1 fruit fly cellular context compared by ENCODE assay signal in genomic region chrX:19622924-19623323, dm6.
TF ChIP-seq lines count a peak whose summit lies in the region.

TSS of gene Naa20A (minus strand) at chrX:19623074.
TSS of gene MKP-4 (plus strand) at chrX:19623114.

TF ChIP-seq in whole organism, embryonic, 481 proteins besides CTCF, POLR2A, EP300 and RAD21 (continued from another document):
- TF ChIP-seq ssp (GFP tag; IDR thresholded peaks at IDR 0.05; lab: Robert Waterston, UW) (peak; percentile 15; the same call in 1 of the 2 replicates), gem (tag; optimal IDR thresholded peaks at IDR 0.05; lab: Kevin White, UChicago) (no peak), HHEX (GFP tag; optimal IDR thresholded peaks at IDR 0.05; lab: Kevin White, UChicago) (no peak), Dbx (GFP tag; IDR thresholded peaks at IDR 0.05; lab: Robert Waterston, UW) (no peak), CG2712 (tag; optimal IDR thresholded peaks at IDR 0.05; lab: Kevin White, UChicago) (no peak), inv (GFP tag; IDR thresholded peaks at IDR 0.05; lab: Robert Waterston, UW; ENCODE audit: partially characterized antibody) (peak; percentile 55; the same call in 1 of the 2 replicates), Sry-δ (GFP tag; optimal IDR thresholded peaks at IDR 0.05; lab: Kevin White, UChicago) (peak; percentile 91), Lim3 (GFP tag; IDR thresholded peaks at IDR 0.05; lab: Robert Waterston, UW) (no peak), NC2α (GFP tag; optimal IDR thresholded peaks at IDR 0.05; lab: Kevin White, UChicago) (no peak), her (GFP tag; optimal IDR thresholded peaks at IDR 0.05; lab: Kevin White, UChicago) (peak; percentile 38), Hmx (GFP tag; optimal IDR thresholded peaks at IDR 0.05; lab: Kevin White, UChicago) (no peak), ewg (GFP tag; optimal IDR thresholded peaks at IDR 0.05; lab: Kevin White, UChicago) (peak; percentile 7), Eip74EF (GFP tag; optimal IDR thresholded peaks at IDR 0.05; lab: Kevin White, UChicago) (no peak), CG6813 (GFP tag; optimal IDR thresholded peaks at IDR 0.05; lab: Kevin White, UChicago) (no peak), Ets65A (GFP tag; lab: Kevin White, UChicago) (no peak), lov (optimal IDR thresholded peaks at IDR 0.05; lab: Kevin White, UChicago) (no peak), lov (GFP tag; IDR thresholded peaks at IDR 0.05; lab: Robert Waterston, UW) (no peak), CG13894 (tag; optimal IDR thresholded peaks at IDR 0.05; lab: Kevin White, UChicago) (no peak), CG2120 (GFP tag; optimal IDR thresholded peaks at IDR 0.05; lab: Kevin White, UChicago) (no peak), jumu (GFP tag; optimal IDR thresholded peaks at IDR 0.05; lab: Kevin White, UChicago) (no peak), Oli (tag; optimal IDR thresholded peaks at IDR 0.05; lab: Kevin White, UChicago) (no peak), ftz-f1 (GFP tag; optimal IDR thresholded peaks at IDR 0.05; lab: Kevin White, UChicago) (peak; percentile 68), CG13296 (GFP tag; optimal IDR thresholded peaks at IDR 0.05; lab: Kevin White, UChicago) (no peak), CG17385 (GFP tag; optimal IDR thresholded peaks at IDR 0.05; lab: Kevin White, UChicago) (peak; percentile 82), CG42726 (GFP tag; IDR thresholded peaks at IDR 0.05; lab: Robert Waterston, UW; ENCODE audit: partially characterized antibody) (peak; percentile 46; the same call in 1 of the 2 replicates), Rfx (GFP tag; IDR thresholded peaks at IDR 0.05; lab: Robert Waterston, UW) (no peak), dm (GFP tag; optimal IDR thresholded peaks at IDR 0.05; lab: Kevin White, UChicago) (peak; percentile 40), CG7372 (GFP tag; IDR thresholded peaks at IDR 0.05; lab: Robert Waterston, UW) (no peak), Hand (GFP tag; optimal IDR thresholded peaks at IDR 0.05; lab: Kevin White, UChicago) (no peak), pho (GFP tag; optimal IDR thresholded peaks at IDR 0.05; lab: Kevin White, UChicago) (no peak), CG7556 (GFP tag; optimal IDR thresholded peaks at IDR 0.05; lab: Kevin White, UChicago) (no peak), fd3F (GFP tag; optimal IDR thresholded peaks at IDR 0.05; lab: Kevin White, UChicago) (no peak), sug (tag; optimal IDR thresholded peaks at IDR 0.05; lab: Kevin White, UChicago) (no peak), unc-4 (GFP tag; IDR thresholded peaks at IDR 0.05; lab: Robert Waterston, UW; ENCODE audit: partially characterized antibody) (peak; percentile 76), CG11398 (GFP tag; optimal IDR thresholded peaks at IDR 0.05; lab: Kevin White, UChicago) (no peak), nerfin-2 (GFP tag; IDR thresholded peaks at IDR 0.05; lab: Robert Waterston, UW; ENCODE audit: partially characterized antibody) (0 out of 2 replicates have a peak, but pooled peaks have one; percentile 30), Sry-β (GFP tag; optimal IDR thresholded peaks at IDR 0.05; lab: Kevin White, UChicago) (no peak), CG1024 (GFP tag; IDR thresholded peaks at IDR 0.05; lab: Robert Waterston, UW) (no peak), CG6791 (GFP tag; IDR thresholded peaks at IDR 0.05; lab: Robert Waterston, UW; ENCODE audit: partially characterized antibody) (peak; percentile 68), Taf1 (GFP tag; IDR thresholded peaks at IDR 0.05; lab: Robert Waterston, UW) (no peak), bab2 (GFP tag; optimal IDR thresholded peaks at IDR 0.05; lab: Kevin White, UChicago) (no peak), hb (GFP tag; IDR thresholded peaks at IDR 0.05; lab: Robert Waterston, UW; ENCODE audit: partially characterized antibody) (no peak), CG11247 (GFP tag; IDR thresholded peaks at IDR 0.05; lab: Robert Waterston, UW) (no peak), CG17802 (tag; optimal IDR thresholded peaks at IDR 0.05; lab: Kevin White, UChicago) (peak; percentile 96), Scr (GFP tag; IDR thresholded peaks at IDR 0.05; lab: Robert Waterston, UW; ENCODE audit: partially characterized antibody) (peak; percentile 73), ac (GFP tag; optimal IDR thresholded peaks at IDR 0.05; lab: Kevin White, UChicago) (no peak), CG2116 (GFP tag; optimal IDR thresholded peaks at IDR 0.05; lab: Kevin White, UChicago) (peak; percentile 69), CG8359 (GFP tag; optimal IDR thresholded peaks at IDR 0.05; lab: Kevin White, UChicago; ENCODE audit: borderline replicate concordance) (no peak), Adf1 (GFP tag; IDR thresholded peaks at IDR 0.05; lab: Robert Waterston, UW) (no peak)
TF ChIP-seq in whole organism, embryonic: peak in this region for 70.
